Fruit fly (Drosophila melanogaster) whole organism, pupa: ENCODE results near the gene pcx.

Experiments used
- CG10348 ChIP-seq: fragments of 200-800 bp; sonication (Bioruptor generic); IDR thresholded peaks from 2 replicates; pipeline ENCODE4 v1.3.6; 2022; ENCODE audit warnings: missing biosample characterization, missing genetic modification characterization
- CG15710 ChIP-seq: fragments of 200-800 bp; sonication (Bioruptor generic); optimal IDR thresholded peaks from 2 replicates; lab custom pipeline; 2018; ENCODE audit warnings: missing biosample characterization, mild to moderate bottlenecking, missing genetic modification characterization, moderate library complexity
- CG34367 ChIP-seq: fragments of 200-800 bp; sonication (Bioruptor generic); optimal IDR thresholded peaks from 2 replicates; lab custom pipeline; 2018; ENCODE audit warnings: missing biosample characterization, mild to moderate bottlenecking, missing genetic modification characterization
- CG9948 ChIP-seq: fragments of 200-800 bp; sonication (Bioruptor generic); optimal IDR thresholded peaks from 2 replicates; lab custom pipeline; 2018; ENCODE audit warnings: missing biosample characterization, mild to moderate bottlenecking, missing genetic modification characterization, moderate library complexity
- EcR ChIP-seq: fragments of 200-800 bp; sonication (Bioruptor generic); optimal IDR thresholded peaks from 3 replicates; lab custom pipeline; 2019; ENCODE audit warnings: missing biosample characterization, missing genetic modification characterization, mild to moderate bottlenecking, moderate library complexity, missing genetic modification reagents
- Pif1B ChIP-seq: fragments of 200-800 bp; sonication (Bioruptor generic); optimal IDR thresholded peaks from 3 replicates; lab custom pipeline; 2016; ENCODE audit warnings: missing biosample characterization, missing genetic modification characterization

DNA sequence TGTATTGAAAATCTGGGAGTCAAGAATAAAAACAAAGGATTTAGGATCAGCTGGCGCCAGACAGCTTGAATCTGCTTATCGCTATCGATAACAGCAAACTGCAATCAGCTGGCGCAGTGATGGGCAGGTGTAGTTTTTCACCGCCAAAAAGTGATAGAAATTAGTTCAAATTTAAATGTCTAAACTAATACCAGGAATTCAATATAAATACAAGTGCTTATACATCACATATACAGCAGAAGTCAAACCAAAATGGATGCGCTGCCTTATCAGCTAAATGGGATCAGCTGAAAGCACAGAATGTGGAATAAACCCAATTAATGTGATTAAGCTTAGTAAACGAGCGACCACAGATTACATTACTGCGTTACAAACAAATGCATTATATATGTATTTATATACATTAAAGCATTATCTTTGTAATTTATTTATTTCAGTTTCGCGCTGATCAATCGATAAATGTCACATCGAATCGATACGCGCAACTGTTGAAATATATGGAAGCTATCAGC, 44.3 kb upstream of the pcx start, which contains the start of gene pn:
- TF ChIP-seq EcR (GFP tag; lab: Kevin White, UChicago) (no peak), CG34367 (tag; lab: Kevin White, UChicago) (no peak), CG10348 (GFP tag; lab: Robert Waterston, UW) (no peak), Pif1B (no peak), CG9948 (no peak), CG15710 (tag; lab: Kevin White, UChicago) (no peak)
